Fruit fly (Drosophila melanogaster): Measurements from ENCODE around the gene CG34428.

DNA sequence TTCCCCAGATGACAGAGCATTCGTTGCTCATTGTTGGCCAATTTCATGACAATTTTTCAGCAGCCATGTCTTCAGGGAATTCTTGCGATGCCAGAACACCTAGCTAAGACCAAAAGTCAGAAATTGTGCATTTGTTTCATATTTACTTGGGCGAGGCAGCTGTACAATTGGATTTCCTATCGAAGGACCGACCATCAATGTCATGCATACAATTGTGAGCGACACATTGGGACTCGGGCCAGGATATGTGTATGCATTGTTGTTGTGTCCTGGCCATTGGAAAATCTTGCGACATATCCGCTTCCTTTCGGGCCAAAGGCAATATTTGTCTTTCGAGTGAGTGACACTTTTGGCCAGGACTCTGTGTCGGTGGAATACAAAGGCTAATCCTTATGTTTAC lies 15.8 kb downstream of the CG34428 start:
- TF ChIP-seq Snoo (tag; optimal IDR thresholded peaks at IDR 0.05), result no peak
- TF ChIP-seq CG32121 (GFP tag; IDR thresholded peaks at IDR 0.05), result no peak
- no peak for TF ChIP-seq CG8301 (tag; optimal IDR thresholded peaks at IDR 0.05)
- no peak for TF ChIP-seq D1 (tag; optimal IDR thresholded peaks at IDR 0.05)
- no peak for TF ChIP-seq EcR (GFP tag; optimal IDR thresholded peaks at IDR 0.05)
- TF ChIP-seq Pif1A (GFP tag; optimal IDR thresholded peaks at IDR 0.05), result no peak
- no peak for TF ChIP-seq fd96Ca (GFP tag; IDR thresholded peaks at IDR 0.05)
- no peak for TF ChIP-seq rn (GFP tag; IDR thresholded peaks at IDR 0.05)
- TF ChIP-seq CG4496 (GFP tag; IDR thresholded peaks at IDR 0.05), result no peak

All from whole organism, pupa.